Worm (Caenorhabditis elegans) whole organism, late embryonic: Measurements from ENCODE around the gene T26E4.2.

Source experiments
- ceh-30 ChIP-seq: fragments of 150-350 bp; optimal IDR thresholded peaks from 2 replicates; lab custom pipeline; 2014; ENCODE audit warnings: missing biosample characterization, missing genetic modification characterization
- fkh-10 ChIP-seq: fragments of 150-350 bp; optimal IDR thresholded peaks from 2 replicates; lab custom pipeline; 2014; ENCODE audit warnings: missing biosample characterization, missing genetic modification reagents, missing genetic modification characterization
- lim-6 ChIP-seq: sonication (generic microtip); optimal IDR thresholded peaks from 2 replicates; lab custom pipeline; 2016; ENCODE audit warnings: missing genetic modification characterization, missing compliant biosample characterization
- nfya-1 ChIP-seq: sonication (generic microtip); optimal IDR thresholded peaks from 2 replicates; lab custom pipeline; 2017; ENCODE audit warnings: missing genetic modification characterization, mild to moderate bottlenecking, missing compliant biosample characterization, antibody characterized with exemption, moderate library complexity
- nhr-232 ChIP-seq: sonication (generic microtip); optimal IDR thresholded peaks from 2 replicates; lab custom pipeline; 2016; ENCODE audit warnings: missing genetic modification characterization, missing compliant biosample characterization
- pag-3 ChIP-seq: sonication (generic microtip); optimal IDR thresholded peaks from 2 replicates; lab custom pipeline; 2016; ENCODE audit warnings: missing compliant biosample characterization, missing genetic modification characterization, borderline replicate concordance
- pqm-1 ChIP-seq: sonication (generic microtip); optimal IDR thresholded peaks from 2 replicates; lab custom pipeline; 2016; ENCODE audit warnings: missing genetic modification characterization, missing compliant biosample characterization

ce11 chrV:15735720-15736119 lies 45.5 kb upstream of the T26E4.2 start, which contains the start of gene str-27:
- TF ChIP-seq fkh-10 (GFP tag; lab: Kevin White, UChicago) (no peak), pag-3 (tag; lab: Kevin White, UChicago) (no peak), nfya-1 (tag; lab: Kevin White, UChicago) (no peak), nhr-232 (tag; lab: Kevin White, UChicago) (no peak), lim-6 (no peak), pqm-1 (no peak), ceh-30 (tag; lab: Kevin White, UChicago) (no peak)
